Worm (Caenorhabditis elegans) whole organism, L1 larva: Measurements from ENCODE around the gene F07E5.13.

Experiments
- alr-1 ChIP-seq: fragments of 200-800 bp; sonication (Bioruptor generic); optimal IDR thresholded peaks from 2 replicates; lab custom pipeline; 2018; ENCODE audit warnings: borderline replicate concordance, mild to moderate bottlenecking, missing genetic modification characterization, missing compliant biosample characterization
- ama-1 ChIP-seq: fragments of 150-350 bp; optimal IDR thresholded peaks from 2 replicates; lab custom pipeline; 2014
- blmp-1 ChIP-seq: fragments of 150-350 bp; optimal IDR thresholded peaks from 2 replicates; lab custom pipeline; 2014; ENCODE audit warnings: missing biosample characterization, missing genetic modification characterization
- ceh-8 ChIP-seq: fragments of 200-800 bp; sonication (Bioruptor generic); optimal IDR thresholded peaks from 2 replicates; lab custom pipeline; 2018; ENCODE audit warnings: mild to moderate bottlenecking, missing genetic modification characterization, moderate library complexity, missing compliant biosample characterization
- ceh-82 ChIP-seq, 3 experiments: fragments of 150-350 bp in 1 of 3; sonication (generic microtip) in 2 of 3; optimal IDR thresholded peaks; 2 replicates each; lab custom pipeline; 2014 to 2017; ENCODE audit warnings: missing biosample characterization in 3 of 3, missing genetic modification characterization in 3 of 3
- ceh-88 ChIP-seq: fragments of 200-800 bp; sonication (Bioruptor generic); IDR thresholded peaks from 2 replicates; pipeline ENCODE4 v1.3.6; 2022; ENCODE audit warnings: missing genetic modification characterization, missing compliant biosample characterization
- ces-1 ChIP-seq: fragments of 150-350 bp; optimal IDR thresholded peaks from 2 replicates; lab custom pipeline; 2014; ENCODE audit warnings: missing biosample characterization, missing genetic modification reagents, missing genetic modification characterization
- dsc-1 ChIP-seq: sonication (generic microtip); optimal IDR thresholded peaks from 2 replicates; lab custom pipeline; 2016; ENCODE audit warnings: mild to moderate bottlenecking, missing genetic modification characterization, missing compliant biosample characterization
- efl-1 ChIP-seq, 4 experiments: fragments of 150-350 bp; optimal IDR thresholded peaks in 3 of 4; peaks in 1 of 4; 1 replicate in 1 of 4; 2 replicates in 3 of 4; lab custom pipeline; 2014; ENCODE audit warnings: missing biosample characterization in 2 of 4, missing genetic modification characterization in 2 of 4, missing genetic modification reagents in 2 of 4
- efl-3 ChIP-seq: fragments of 200-800 bp; sonication (Bioruptor generic); optimal IDR thresholded peaks from 2 replicates; lab custom pipeline; 2018; ENCODE audit warnings: mild to moderate bottlenecking, missing genetic modification characterization, missing compliant biosample characterization
- egl-13 ChIP-seq: sonication (generic microtip); optimal IDR thresholded peaks from 2 replicates; lab custom pipeline; 2016; ENCODE audit warnings: missing genotype, missing genetic modification reagents, missing genetic modification characterization, missing compliant biosample characterization
- egl-27 ChIP-seq, 2 experiments: fragments of 150-350 bp in 1 of 2; sonication (generic microtip); optimal IDR thresholded peaks; 3 replicates each; lab custom pipeline; 2017 to 2018; ENCODE audit warnings: missing biosample characterization in 2 of 2, missing genetic modification characterization in 2 of 2, missing genetic modification reagents in 2 of 2
- elt-2 ChIP-seq: sonication (generic microtip); optimal IDR thresholded peaks from 2 replicates; lab custom pipeline; 2016; ENCODE audit warnings: missing genetic modification characterization, mild to moderate bottlenecking, inconsistent platforms, missing compliant biosample characterization, missing genetic modification reagents
- ets-5 ChIP-seq: fragments of 200-800 bp; sonication (Bioruptor generic); IDR thresholded peaks from 2 replicates; pipeline ENCODE4 v1.3.6; 2022; ENCODE audit warnings: missing genetic modification characterization, missing compliant biosample characterization
- fkh-10 ChIP-seq: sonication (generic microtip); optimal IDR thresholded peaks from 2 replicates; lab custom pipeline; 2017; ENCODE audit warnings: missing biosample characterization, missing genetic modification reagents, missing genetic modification characterization
- hlh-17 ChIP-seq: fragments of 200-800 bp; sonication (Bioruptor generic); optimal IDR thresholded peaks from 2 replicates; lab custom pipeline; 2018; ENCODE audit warnings: missing genetic modification characterization, mild to moderate bottlenecking, missing compliant biosample characterization, moderate library complexity, borderline replicate concordance
- hlh-4 ChIP-seq: sonication (generic microtip); optimal IDR thresholded peaks from 2 replicates; lab custom pipeline; 2016; ENCODE audit warnings: mild to moderate bottlenecking, missing genetic modification characterization, missing compliant biosample characterization
- hpl-2 ChIP-seq: fragments of 150-350 bp; optimal IDR thresholded peaks from 2 replicates; lab custom pipeline; 2014; ENCODE audit warnings: missing biosample characterization, missing genetic modification reagents, missing genetic modification characterization
- isw-1 ChIP-seq: fragments of 200-800 bp; sonication (Bioruptor generic); IDR thresholded peaks from 2 replicates; pipeline ENCODE4 v1.3.6; 2022; ENCODE audit warnings: missing genetic modification characterization, missing compliant biosample characterization
- lin-13 ChIP-seq: fragments of 150-350 bp; optimal IDR thresholded peaks from 2 replicates; lab custom pipeline; 2014; ENCODE audit warnings: missing biosample characterization, missing genetic modification reagents, missing genetic modification characterization
- lin-35 ChIP-seq, 2 experiments: fragments of 150-350 bp; optimal IDR thresholded peaks; 2 replicates each; lab custom pipeline; 2014; ENCODE audit warnings: missing biosample characterization in 2 of 2, missing genetic modification characterization in 2 of 2, missing genetic modification reagents in 2 of 2
- lsy-2 ChIP-seq, 2 experiments: fragments of 150-350 bp; optimal IDR thresholded peaks; 2 replicates each; lab custom pipeline; 2014; ENCODE audit warnings: missing biosample characterization in 2 of 2, missing genetic modification characterization in 2 of 2
- mef-2 ChIP-seq: fragments of 150-350 bp; optimal IDR thresholded peaks from 2 replicates; lab custom pipeline; 2014; ENCODE audit warnings: missing biosample characterization, missing genetic modification characterization
- nhr-19 ChIP-seq: fragments of 200-800 bp; sonication (Bioruptor generic); conservative IDR thresholded peaks from 2 replicates; pipeline ENCODE4 v1.3.6; 2022; ENCODE audit warnings: missing genetic modification characterization, missing compliant biosample characterization
- nhr-28 ChIP-seq: fragments of 150-350 bp; optimal IDR thresholded peaks from 2 replicates; lab custom pipeline; 2014; ENCODE audit warnings: missing biosample characterization, missing genetic modification characterization
- nhr-47 ChIP-seq: sonication (generic microtip); optimal IDR thresholded peaks from 2 replicates; lab custom pipeline; 2016; ENCODE audit warnings: mild to moderate bottlenecking, missing genetic modification characterization, moderate library complexity, missing compliant biosample characterization
- nhr-85 ChIP-seq: sonication (generic microtip); peaks from one replicate; lab custom pipeline; 2016; ENCODE audit warnings: missing genetic modification characterization, inconsistent platforms, missing compliant biosample characterization
- pag-3 ChIP-seq: sonication (generic microtip); optimal IDR thresholded peaks from 2 replicates; lab custom pipeline; 2017; ENCODE audit warnings: missing genetic modification characterization, mild to moderate bottlenecking, missing compliant biosample characterization, antibody characterized with exemption, borderline replicate concordance; ENCODE audit not compliant: insufficient read depth
- pax-3 ChIP-seq: fragments of 200-800 bp; sonication (Bioruptor generic); optimal IDR thresholded peaks from 2 replicates; lab custom pipeline; 2018; ENCODE audit warnings: mild to moderate bottlenecking, missing genetic modification characterization, moderate library complexity, missing compliant biosample characterization
- pqm-1 ChIP-seq: sonication (generic microtip); optimal IDR thresholded peaks from 3 replicates; lab custom pipeline; 2017; ENCODE audit warnings: missing biosample characterization, missing genetic modification characterization
- skn-1 ChIP-seq: fragments of 150-350 bp; optimal IDR thresholded peaks from 2 replicates; lab custom pipeline; 2014; ENCODE audit warnings: missing biosample characterization, missing genetic modification characterization
- snpc-4 ChIP-seq: fragments of 150-350 bp; optimal IDR thresholded peaks from 2 replicates; lab custom pipeline; 2014; ENCODE audit warnings: missing biosample characterization, missing genetic modification characterization
- snu-23 ChIP-seq: sonication (generic microtip); optimal IDR thresholded peaks from 2 replicates; lab custom pipeline; 2016; ENCODE audit warnings: missing genetic modification characterization, missing compliant biosample characterization
- sox-4 ChIP-seq: sonication (generic microtip); optimal IDR thresholded peaks from 2 replicates; lab custom pipeline; 2016; ENCODE audit warnings: missing genetic modification characterization, missing compliant biosample characterization
- sptf-1 ChIP-seq: fragments of 150-350 bp; optimal IDR thresholded peaks from 2 replicates; lab custom pipeline; 2014; ENCODE audit warnings: missing biosample characterization, missing genetic modification characterization
- sup-37 ChIP-seq: fragments of 200-800 bp; sonication (Bioruptor generic); optimal IDR thresholded peaks from 2 replicates; lab custom pipeline; 2018; ENCODE audit warnings: mild to moderate bottlenecking, missing genetic modification characterization, missing compliant biosample characterization
- unc-130 ChIP-seq: fragments of 150-350 bp; optimal IDR thresholded peaks from 2 replicates; lab custom pipeline; 2017; ENCODE audit warnings: missing biosample characterization, missing genetic modification characterization, inconsistent platforms
- unc-30 ChIP-seq: sonication (generic microtip); optimal IDR thresholded peaks from 2 replicates; lab custom pipeline; 2017; ENCODE audit warnings: missing biosample characterization, missing genetic modification characterization
- unc-86 ChIP-seq: sonication (generic microtip); optimal IDR thresholded peaks from 2 replicates; lab custom pipeline; 2016; ENCODE audit warnings: missing genetic modification characterization, missing compliant biosample characterization
- xbp-1 ChIP-seq: sonication (generic microtip); optimal IDR thresholded peaks from 2 replicates; lab custom pipeline; 2016; ENCODE audit warnings: missing genetic modification characterization, missing compliant biosample characterization
- ztf-4 ChIP-seq: fragments of 150-350 bp; optimal IDR thresholded peaks from 2 replicates; lab custom pipeline; 2014; ENCODE audit warnings: missing biosample characterization, missing genetic modification characterization

The F07E5.13 gene

ce11 chrII:2083726-2084179, 19.9 kb upstream of the F07E5.13 start, which contains the start of the genes T16A1.5 and fbxc-49:
Gene T16A1.5, minus strand, starts transcription at chrII:2083826.
Gene fbxc-49, plus strand, starts transcription at chrII:2084129.
- no peak for TF ChIP-seq sup-37 (GFP tag; lab: Kevin White, UChicago)
- no peak for TF ChIP-seq lin-35 (GFP tag; optimal IDR thresholded peaks at IDR 0.05; lab: Kevin White, UChicago)
- TF ChIP-seq alr-1 (tag; lab: Kevin White, UChicago): no peak
- TF ChIP-seq ztf-4 (tag; lab: Kevin White, UChicago): no peak
- no peak for TF ChIP-seq pqm-1 (tag; lab: Kevin White, UChicago)
- TF ChIP-seq unc-30 (tag; lab: Kevin White, UChicago): no peak
- TF ChIP-seq lin-13: no peak

ce11 chrII:2081257-2081656, 17.4 kb upstream of the F07E5.13 start, which contains the start of gene T16A1.4:
Gene T16A1.4, plus strand, starts transcription at chrII:2081557.
- no peak for TF ChIP-seq hlh-4 (tag; lab: Kevin White, UChicago)
- no peak for TF ChIP-seq hpl-2
- TF ChIP-seq pax-3: no peak
- TF ChIP-seq fkh-10 (GFP tag; lab: Kevin White, UChicago): no peak
- TF ChIP-seq ceh-88: no peak
- TF ChIP-seq nhr-85 (tag; lab: Kevin White, UChicago): no peak
- TF ChIP-seq mef-2 (tag; lab: Kevin White, UChicago): no peak
- TF ChIP-seq ama-1 (lab: Kevin White, UChicago): no peak
- TF ChIP-seq ztf-4 (tag; lab: Kevin White, UChicago): no peak
- no peak for TF ChIP-seq lin-13
- TF ChIP-seq nhr-28: no peak
- no peak for TF ChIP-seq hlh-17 (GFP tag; lab: Kevin White, UChicago)
- TF ChIP-seq sptf-1 (tag; lab: Kevin White, UChicago): no peak
- no peak for TF ChIP-seq skn-1 (tag; lab: Kevin White, UChicago)
- TF ChIP-seq unc-86 (tag; lab: Kevin White, UChicago): no peak
- TF ChIP-seq elt-2 (tag; lab: Kevin White, UChicago): no peak
- no peak for TF ChIP-seq ets-5 (GFP tag; lab: Robert Waterston, UW)
- no peak for TF ChIP-seq unc-130 (tag; lab: Kevin White, UChicago)
- no peak for TF ChIP-seq ces-1 (GFP tag; lab: Kevin White, UChicago)
- TF ChIP-seq egl-13 (tag; lab: Kevin White, UChicago): no peak

ce11 chrII:2080425-2080824, 16.5 kb upstream of the F07E5.13 start, which contains the start of gene F07E5.9:
Gene F07E5.9, minus strand, starts transcription at chrII:2080525.
- TF ChIP-seq efl-1 (optimal IDR thresholded peaks at IDR 0.05; lab: Kevin White, UChicago) (no peak), efl-1 (GFP tag; optimal IDR thresholded peaks at IDR 0.05 in 1 of 2; lab: Kevin White, UChicago) (peak in 1 of 2 experiments; percentile 9), snu-23 (no peak)

DNA sequence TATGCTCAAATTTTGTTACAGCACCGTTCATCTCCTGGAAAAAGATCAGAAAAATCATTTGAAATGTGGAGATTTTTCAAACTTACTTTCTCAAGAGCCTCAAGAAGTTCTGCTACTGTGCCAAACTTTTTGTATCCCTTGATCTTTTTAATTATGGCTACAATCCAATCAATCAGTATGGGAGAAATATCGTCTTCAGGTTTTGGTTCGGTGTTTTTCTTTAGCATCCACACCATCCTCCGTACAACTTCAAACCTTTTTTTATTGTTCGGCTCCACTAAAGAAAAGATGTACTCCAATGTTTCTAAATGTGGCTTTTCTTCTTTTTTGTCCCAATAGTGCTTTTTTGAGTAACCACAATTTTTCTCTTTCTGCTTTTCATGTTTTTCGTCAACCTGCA, 12.6 kb upstream of the F07E5.13 start:
- TF ChIP-seq dsc-1 (tag; lab: Kevin White, UChicago) (no peak), efl-3 (GFP tag; lab: Kevin White, UChicago) (no peak), snpc-4 (tag; lab: Kevin White, UChicago) (no peak), hlh-17 (GFP tag; lab: Kevin White, UChicago) (no peak), ceh-82 (tag; optimal IDR thresholded peaks at IDR 0.05; lab: Kevin White, UChicago) (no peak), blmp-1 (tag; lab: Kevin White, UChicago) (no peak), ama-1 (lab: Kevin White, UChicago) (no peak), ceh-8 (GFP tag; lab: Kevin White, UChicago) (no peak), lin-35 (GFP tag; optimal IDR thresholded peaks at IDR 0.05; lab: Kevin White, UChicago) (no peak), unc-30 (tag; lab: Kevin White, UChicago) (no peak), nhr-19 (GFP tag; lab: Robert Waterston, UW) (no peak), sox-4 (no peak), nhr-85 (tag; lab: Kevin White, UChicago) (no peak), egl-27 (tag; optimal IDR thresholded peaks at IDR 0.05; lab: Kevin White, UChicago) (no peak), xbp-1 (tag; lab: Kevin White, UChicago) (no peak), lsy-2 (tag; optimal IDR thresholded peaks at IDR 0.05; lab: Kevin White, UChicago) (no peak), nhr-47 (tag; lab: Kevin White, UChicago) (no peak), isw-1 (GFP tag; lab: Robert Waterston, UW) (no peak), pag-3 (no peak)
